Fruit fly (Drosophila melanogaster) whole organism, prepupa: ENCODE results near the gene CG42869.

Experiments
- CG6808 ChIP-seq: fragments of 200-800 bp; sonication (Bioruptor generic); optimal IDR thresholded peaks from 3 replicates; lab custom pipeline; 2017; ENCODE audit warnings: missing biosample characterization, missing genetic modification characterization, mild to moderate bottlenecking, moderate library complexity, missing genetic modification reagents
- CG7368 ChIP-seq: fragments of 200-800 bp; sonication (Bioruptor generic); optimal IDR thresholded peaks from 3 replicates; lab custom pipeline; 2016; ENCODE audit warnings: missing biosample characterization, missing genetic modification characterization
- Hr38 ChIP-seq: sonication (Bioruptor generic); optimal IDR thresholded peaks from 2 replicates; lab custom pipeline; 2016; ENCODE audit warnings: missing biosample characterization, missing genetic modification characterization
- fd59A ChIP-seq: fragments of 200-800 bp; sonication (Bioruptor generic); optimal IDR thresholded peaks from 2 replicates; lab custom pipeline; 2017; ENCODE audit warnings: missing biosample characterization, mild to moderate bottlenecking, missing genetic modification characterization, missing genetic modification reagents
- pdm3 ChIP-seq: fragments of 200-800 bp; sonication (Bioruptor generic); optimal IDR thresholded peaks from 3 replicates; lab custom pipeline; 2016; ENCODE audit warnings: missing biosample characterization, missing genetic modification characterization

dm6 chr3R:21739010-21739409 is 2.4 kb upstream of the CG42869 start, which contains the start of gene CG34034:
- TF ChIP-seq pdm3 (no peak), CG6808 (GFP tag; lab: Kevin White, UChicago) (no peak), fd59A (GFP tag; lab: Kevin White, UChicago) (no peak), CG7368 (no peak), Hr38 (no peak)
